Fruit fly (Drosophila melanogaster) S2 (cell line): Measurements from ENCODE around the gene CG9590.

Experiments used
- CG8478 ChIP-seq: fragments of >200 bp; optimal IDR thresholded peaks from 2 replicates; lab custom pipeline; 2018
- CTCF ChIP-seq, 2 experiments: fragments of >200 bp; optimal IDR thresholded peaks; 2 replicates each; lab custom pipeline; 2018

DNA sequence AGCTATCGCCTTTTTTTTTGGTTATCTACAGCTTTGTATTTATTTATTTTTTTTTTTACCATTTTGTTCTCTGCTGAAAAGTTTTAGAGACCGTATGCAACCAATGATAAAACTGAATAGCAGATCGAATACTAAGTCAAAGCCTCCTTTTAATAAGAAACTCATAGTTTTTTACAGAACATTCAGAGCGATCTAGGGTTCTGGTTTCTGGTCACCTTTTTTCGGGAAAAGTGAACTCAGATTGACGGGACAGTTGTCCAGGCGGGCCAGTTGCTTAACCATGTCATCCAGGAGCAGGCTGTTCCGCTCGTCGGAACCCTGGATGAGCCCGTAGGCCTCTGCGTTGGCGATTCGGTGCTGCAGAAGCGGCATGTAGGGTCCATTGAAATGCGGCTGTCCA lies 46.8 kb downstream of the CG9590 start, which contains the start of gene CG43318:
- TF ChIP-seq CG8478 (lab: Kevin White, UChicago) = no peak
- no peak for TF ChIP-seq CTCF (optimal IDR thresholded peaks at IDR 0.05; lab: Kevin White, UChicago)
